Worm (Caenorhabditis elegans): Measurements from ENCODE around the gene mfsd-12.

mfsd-12 gene

ce11 chrX:4715107-4715506, 47.2 kb downstream of the mfsd-12 start, which contains the start of gene rpl-25.1:
Gene rpl-25.1, plus strand, starts transcription at chrX:4715178.
- TF ChIP-seq pqm-1 (tag; optimal IDR thresholded peaks at IDR 0.05) (no peak), ceh-9 (tag; optimal IDR thresholded peaks at IDR 0.05) (no peak), nhr-67 (tag; optimal IDR thresholded peaks at IDR 0.05) (no peak), lin-39 (tag; optimal IDR thresholded peaks at IDR 0.05) (no peak), nfya-1 (tag; optimal IDR thresholded peaks at IDR 0.05; ENCODE audit: insufficient read depth) (no peak)

ce11 chrX:4718114-4718513, 50.2 kb downstream of the mfsd-12 start:
- no peak for TF ChIP-seq snpc-4 (tag; optimal IDR thresholded peaks at IDR 0.05)
- TF ChIP-seq nhr-237 (tag; optimal IDR thresholded peaks at IDR 0.05), result no peak
- TF ChIP-seq elt-1 (tag; optimal IDR thresholded peaks at IDR 0.05), result no peak
- TF ChIP-seq nhr-76 (tag; optimal IDR thresholded peaks at IDR 0.05), result no peak
- TF ChIP-seq fkh-10 (GFP tag; optimal IDR thresholded peaks at IDR 0.05), result peak; percentile 64
- TF ChIP-seq nhr-77 (tag; optimal IDR thresholded peaks at IDR 0.05), result no peak

ce11 chrX:4720603-4721529, 53.0 kb downstream of the mfsd-12 start, which contains the start of gene F55D10.4:
Gene F55D10.4, minus strand, starts transcription at chrX:4720653.
- TF ChIP-seq hmg-11 (tag; optimal IDR thresholded peaks at IDR 0.05) (peak; percentile 6), mml-1 (tag; optimal IDR thresholded peaks at IDR 0.05) (no peak), nfya-1 (tag; optimal IDR thresholded peaks at IDR 0.05; ENCODE audit: insufficient read depth) (peak; percentile 12)

Measured in whole organism, L3 larva.